Fruit fly (Drosophila melanogaster) whole organism, embryonic: ENCODE measurements around the gene CG10513.

ENCODE experiments used
- Asciz ChIP-seq: fragments of 200-800 bp; sonication (Bioruptor generic); optimal IDR thresholded peaks from 2 replicates; lab custom pipeline; 2017; ENCODE audit warnings: missing biosample characterization, mild to moderate bottlenecking, missing genetic modification characterization, missing genetic modification reagents
- CG1233 ChIP-seq: fragments of 200-800 bp; sonication (Bioruptor generic); optimal IDR thresholded peaks from 4 replicates; lab custom pipeline; 2018; ENCODE audit warnings: missing biosample characterization, mild to moderate bottlenecking, missing genetic modification characterization
- CG12659 ChIP-seq: fragments of 200-800 bp; sonication (Bioruptor generic); optimal IDR thresholded peaks from 3 replicates; lab custom pipeline; 2017; ENCODE audit warnings: mild to moderate bottlenecking, missing biosample characterization, missing genetic modification reagents, missing genetic modification characterization
- CG13287 ChIP-seq: fragments of 200-800 bp; sonication (Bioruptor generic); IDR thresholded peaks from 2 replicates; pipeline ENCODE4 v1.3.6; 2022; ENCODE audit warnings: missing biosample characterization, missing genetic modification characterization; ENCODE audit not compliant: partially characterized antibody
- CG15514 ChIP-seq: fragments of 200-800 bp; sonication (Bioruptor generic); optimal IDR thresholded peaks from 3 replicates; lab custom pipeline; 2017; ENCODE audit warnings: missing biosample characterization, missing genetic modification characterization, mild to moderate bottlenecking, moderate library complexity, missing genetic modification reagents
- CG16813 ChIP-seq: fragments of 200-800 bp; sonication (Bioruptor generic); IDR thresholded peaks from 3 replicates; pipeline ENCODE4 v1.3.6; 2022; ENCODE audit warnings: missing biosample characterization, missing genetic modification characterization; ENCODE audit not compliant: partially characterized antibody
- CG18764 ChIP-seq: fragments of 200-800 bp; sonication (Bioruptor generic); optimal IDR thresholded peaks from 3 replicates; lab custom pipeline; 2016; ENCODE audit warnings: missing biosample characterization, missing genetic modification characterization
- CG2712 ChIP-seq: fragments of 200-800 bp; optimal IDR thresholded peaks from 3 replicates; lab custom pipeline; 2019; ENCODE audit warnings: missing biosample characterization, mild to moderate bottlenecking, missing genetic modification characterization, moderate library complexity
- CG30403 ChIP-seq: fragments of 200-800 bp; sonication (Bioruptor generic); optimal IDR thresholded peaks from 3 replicates; lab custom pipeline; 2016; ENCODE audit warnings: missing biosample characterization, missing genetic modification characterization
- CG5953 ChIP-seq: fragments of 200-800 bp; sonication (Bioruptor generic); IDR thresholded peaks from 2 replicates; pipeline ENCODE4 v1.3.6; 2022; ENCODE audit warnings: missing biosample characterization, missing genetic modification characterization
- CG7271 ChIP-seq: fragments of 200-800 bp; sonication (Bioruptor generic); optimal IDR thresholded peaks from 2 replicates; lab custom pipeline; 2018; ENCODE audit warnings: missing biosample characterization, mild to moderate bottlenecking, missing genetic modification characterization, moderate library complexity
- CG7839 ChIP-seq: fragments of 200-800 bp; sonication (Bioruptor generic); optimal IDR thresholded peaks from 3 replicates; lab custom pipeline; 2018; ENCODE audit warnings: missing biosample characterization, mild to moderate bottlenecking, missing genetic modification characterization, moderate library complexity
- CG7987 ChIP-seq: fragments of 200-800 bp; sonication (Bioruptor generic); optimal IDR thresholded peaks from 2 replicates; lab custom pipeline; 2018; ENCODE audit warnings: missing biosample characterization, mild to moderate bottlenecking, missing genetic modification characterization, moderate library complexity
- CG9932 ChIP-seq: fragments of 200-800 bp; sonication (Bioruptor generic); IDR thresholded peaks from 2 replicates; pipeline ENCODE4 v1.3.6; 2022; ENCODE audit warnings: missing biosample characterization, missing genetic modification characterization
- CTCF ChIP-seq: fragments of 200-800 bp; sonication (Bioruptor generic); optimal IDR thresholded peaks from 2 replicates; lab custom pipeline; 2017; ENCODE audit warnings: missing biosample characterization, mild to moderate bottlenecking, missing genetic modification characterization, moderate library complexity
- Dfd ChIP-seq, 2 experiments: fragments of >200 bp; optimal IDR thresholded peaks; 2 replicates each; lab custom pipeline; 2017; ENCODE audit warnings: missing biosample characterization in 2 of 2, missing genetic modification characterization in 2 of 2
- ERR ChIP-seq: fragments of 200-800 bp; sonication (Bioruptor generic); optimal IDR thresholded peaks from 2 replicates; lab custom pipeline; 2016; ENCODE audit warnings: missing biosample characterization, missing genetic modification characterization
- Eip74EF ChIP-seq, 2 experiments: fragments of 200-800 bp in 1 of 2; fragments of >200 bp in 1 of 2; sonication (Bioruptor generic) in 1 of 2; optimal IDR thresholded peaks; 2 replicates each; lab custom pipeline; 2017 to 2019; ENCODE audit warnings: missing biosample characterization in 2 of 2, missing genetic modification characterization in 2 of 2, mild to moderate bottlenecking in 1 of 2, moderate library complexity in 1 of 2
- Ets65A ChIP-seq: fragments of 200-800 bp; sonication (Bioruptor generic); peaks from one replicate; lab custom pipeline; 2016; ENCODE audit warnings: missing biosample characterization, missing genetic modification characterization
- H2.0 ChIP-seq: fragments of 200-800 bp; sonication (Bioruptor generic); IDR thresholded peaks from 2 replicates; pipeline ENCODE4 v1.3.6; 2022; ENCODE audit warnings: missing biosample characterization, missing genetic modification characterization
- HmgZ ChIP-seq: fragments of 200-800 bp; sonication (Bioruptor generic); optimal IDR thresholded peaks from 2 replicates; lab custom pipeline; 2018; ENCODE audit warnings: missing biosample characterization, mild to moderate bottlenecking, missing genetic modification characterization
- Hmx ChIP-seq: fragments of 200-800 bp; sonication (Bioruptor generic); optimal IDR thresholded peaks from 2 replicates; lab custom pipeline; 2016; ENCODE audit warnings: missing biosample characterization, missing genetic modification characterization
- Max ChIP-seq: fragments of 200-800 bp; sonication (Bioruptor generic); optimal IDR thresholded peaks from 2 replicates; lab custom pipeline; 2016; ENCODE audit warnings: missing biosample characterization, mild to moderate bottlenecking, missing genetic modification characterization
- Med ChIP-seq: fragments of 200-800 bp; sonication (Bioruptor generic); peaks from one replicate; lab custom pipeline; 2016; ENCODE audit warnings: missing biosample characterization, missing genetic modification characterization, mild to moderate bottlenecking, inconsistent platforms, moderate library complexity
- Myb ChIP-seq: fragments of 200-800 bp; sonication (Bioruptor generic); optimal IDR thresholded peaks from 2 replicates; lab custom pipeline; 2016; ENCODE audit warnings: missing biosample characterization, missing genetic modification characterization
- Nf-YA ChIP-seq: fragments of 200-800 bp; sonication (Bioruptor generic); IDR thresholded peaks from 2 replicates; pipeline ENCODE4 v1.3.6; 2022; ENCODE audit warnings: missing biosample characterization, missing genetic modification characterization
- Ssrp ChIP-seq: fragments of 200-800 bp; sonication (Bioruptor generic); optimal IDR thresholded peaks from 2 replicates; lab custom pipeline; 2018; ENCODE audit warnings: missing biosample characterization, mild to moderate bottlenecking, missing genetic modification characterization, moderate library complexity
- Tbp ChIP-seq: fragments of >200 bp; optimal IDR thresholded peaks from 2 replicates; lab custom pipeline; 2018; ENCODE audit warnings: missing biosample characterization, missing genetic modification characterization
- cad ChIP-seq: fragments of >200 bp; optimal IDR thresholded peaks from 2 replicates; lab custom pipeline; 2017; ENCODE audit warnings: missing biosample characterization, missing genetic modification characterization
- cas ChIP-seq: fragments of 200-800 bp; sonication (Bioruptor generic); IDR thresholded peaks from 2 replicates; pipeline ENCODE4 v1.3.6; 2022; ENCODE audit warnings: missing biosample characterization, missing genetic modification characterization
- chif ChIP-seq, 2 experiments: fragments of 200-800 bp; sonication (Bioruptor generic); optimal IDR thresholded peaks; 3 replicates each; lab custom pipeline; 2016; ENCODE audit warnings: missing biosample characterization in 2 of 2, missing genetic modification characterization in 2 of 2
- crp ChIP-seq, 2 experiments: fragments of 200-800 bp; sonication (Bioruptor generic); optimal IDR thresholded peaks; 2 replicates in 1 of 2; 3 replicates in 1 of 2; lab custom pipeline; 2017; ENCODE audit warnings: missing biosample characterization in 2 of 2, missing genetic modification characterization in 2 of 2, mild to moderate bottlenecking in 1 of 2, moderate library complexity in 1 of 2
- h ChIP-seq: fragments of >200 bp; optimal IDR thresholded peaks from 2 replicates; lab custom pipeline; 2017
- hb ChIP-seq: fragments of 200-800 bp; sonication (Bioruptor generic); IDR thresholded peaks from 3 replicates; pipeline ENCODE4 v1.3.6; 2022; ENCODE audit warnings: missing biosample characterization, missing genetic modification characterization; ENCODE audit not compliant: partially characterized antibody
- kah ChIP-seq: fragments of 200-800 bp; sonication (Bioruptor generic); optimal IDR thresholded peaks from 2 replicates; lab custom pipeline; 2018; ENCODE audit warnings: missing biosample characterization, mild to moderate bottlenecking, missing genetic modification characterization
- knrl ChIP-seq: fragments of 200-800 bp; sonication (Bioruptor generic); IDR thresholded peaks from 3 replicates; pipeline ENCODE4 v1.3.6; 2022; ENCODE audit warnings: missing biosample characterization, missing genetic modification characterization; ENCODE audit not compliant: partially characterized antibody
- mld ChIP-seq: fragments of 200-800 bp; sonication (Bioruptor generic); IDR thresholded peaks from 3 replicates; pipeline ENCODE4 v1.3.6; 2022; ENCODE audit warnings: missing biosample characterization, missing genetic modification characterization; ENCODE audit not compliant: partially characterized antibody
- phol ChIP-seq: fragments of 200-800 bp; sonication (Bioruptor generic); optimal IDR thresholded peaks from 3 replicates; lab custom pipeline; 2018; ENCODE audit warnings: missing biosample characterization, mild to moderate bottlenecking, missing genetic modification characterization, moderate library complexity
- pzg ChIP-seq: fragments of 200-800 bp; sonication (Bioruptor generic); optimal IDR thresholded peaks from 3 replicates; lab custom pipeline; 2018; ENCODE audit warnings: missing biosample characterization, mild to moderate bottlenecking, missing genetic modification characterization, moderate library complexity
- sd ChIP-seq: fragments of 200-800 bp; sonication (Bioruptor generic); optimal IDR thresholded peaks from 3 replicates; lab custom pipeline; 2018; ENCODE audit warnings: missing biosample characterization, mild to moderate bottlenecking, missing genetic modification characterization, moderate library complexity
- slbo ChIP-seq: fragments of 200-800 bp; sonication (Bioruptor generic); IDR thresholded peaks from 2 replicates; pipeline ENCODE4 v1.3.6; 2022; ENCODE audit warnings: missing biosample characterization, missing genetic modification characterization
- unpg ChIP-seq: fragments of 200-800 bp; sonication (Bioruptor generic); optimal IDR thresholded peaks from 3 replicates; lab custom pipeline; 2018; ENCODE audit warnings: missing biosample characterization, mild to moderate bottlenecking, missing genetic modification characterization, moderate library complexity
- zfh2 ChIP-seq: fragments of 200-800 bp; sonication (Bioruptor generic); optimal IDR thresholded peaks from 2 replicates; lab custom pipeline; 2016; ENCODE audit warnings: missing biosample characterization, missing genetic modification characterization

Gene CG10513

dm6 chr3R:25273537-25273936 is 3.5 kb downstream of the CG10513 start, which contains the start of gene CG11878:
TSS of gene CG11878 (plus strand) at chr3R:25273837.
- TF ChIP-seq phol (tag; lab: Kevin White, UChicago) (no peak), chif (GFP tag; optimal IDR thresholded peaks at IDR 0.05; lab: Kevin White, UChicago) (no peak), cad (GFP tag; lab: Kevin White, UChicago) (no peak), h (lab: Kevin White, UChicago) (no peak), Ets65A (GFP tag; lab: Kevin White, UChicago) (no peak), Nf-YA (no peak), CG18764 (GFP tag; lab: Kevin White, UChicago) (no peak)
- TF ChIP-seq, all 482 proteins: peak for 0

DNA sequence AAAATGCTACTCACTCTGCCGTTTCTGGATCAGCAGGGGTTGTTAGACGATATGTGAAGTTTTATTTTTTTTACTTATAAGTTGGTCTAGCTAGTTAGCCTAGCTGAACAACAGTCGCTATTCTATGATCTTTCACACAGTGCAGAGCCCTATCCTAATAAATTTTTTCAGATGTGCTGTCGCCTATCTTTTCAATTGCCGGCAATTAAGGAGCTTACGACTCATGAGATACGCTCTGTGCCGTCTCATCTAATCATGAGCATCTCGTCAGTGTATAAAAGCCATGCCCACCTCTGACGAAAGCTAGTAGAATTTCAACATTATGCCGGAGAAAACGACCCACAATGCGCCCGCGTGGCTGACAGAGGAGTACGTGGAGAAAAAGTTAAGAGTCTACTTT is 7.1 kb downstream of the CG10513 start, which contains the start of the genes CG11889 and CG11891:
TSS of gene CG11889 (plus strand) at position 301 of the 400 bp plus-strand sequence.
TSS of gene CG11891 (plus strand) at position 301 of the 400 bp plus-strand sequence.
- TF ChIP-seq Asciz (GFP tag; lab: Kevin White, UChicago) (no peak), Med (GFP tag; lab: Kevin White, UChicago) (peak; percentile 12)
- TF ChIP-seq, all 482 proteins: peak for 1

- TF ChIP-seq CG30403 (GFP tag; lab: Kevin White, UChicago) (no peak), CG7839 (tag; lab: Kevin White, UChicago) (no peak), Ets65A (GFP tag; lab: Kevin White, UChicago) (peak; percentile 92), CG1233 (GFP tag; lab: Kevin White, UChicago) (no peak), sd (tag; lab: Kevin White, UChicago) (no peak), H2.0 (GFP tag; lab: Robert Waterston, UW) (no peak)
- TF ChIP-seq, all 482 proteins: peak for 1
Measured at dm6 chr3R:25266751-25267150, 10.3 kb downstream of the CG10513 start.

- TF ChIP-seq kah (peak; percentile 44), Ssrp (tag; lab: Kevin White, UChicago) (no peak), Hmx (GFP tag; lab: Kevin White, UChicago) (no peak), Max (peak; percentile 97), crp (GFP tag; optimal IDR thresholded peaks at IDR 0.05; lab: Kevin White, UChicago) (peak in 1 of 2 experiments; percentile 63), unpg (no peak), pzg (GFP tag; lab: Kevin White, UChicago) (peak; percentile 98), hb (GFP tag; lab: Robert Waterston, UW) (peak; percentile 93), CG5953 (GFP tag; lab: Robert Waterston, UW) (no peak), Dfd (GFP tag; optimal IDR thresholded peaks at IDR 0.05; lab: Kevin White, UChicago) (peak in 1 of 2 experiments; percentile 79), mld (GFP tag; lab: Robert Waterston, UW) (peak; percentile 91), CG7987 (GFP tag; lab: Kevin White, UChicago) (peak; percentile 49), CG16813 (GFP tag; lab: Robert Waterston, UW) (peak; percentile 94), phol (tag; lab: Kevin White, UChicago) (peak; percentile 69), CG12659 (GFP tag; lab: Kevin White, UChicago) (peak; percentile 64), CG7271 (tag; lab: Kevin White, UChicago) (peak; percentile 39), HmgZ (tag; lab: Kevin White, UChicago) (peak; percentile 86), Eip74EF (GFP tag; optimal IDR thresholded peaks at IDR 0.05; lab: Kevin White, UChicago) (peak in 1 of 2 experiments; percentile 59), CG9932 (GFP tag; lab: Robert Waterston, UW) (peak; percentile 49; the same call in 1 of the 2 replicates), CG2712 (tag; lab: Kevin White, UChicago) (peak; percentile 48), slbo (GFP tag; lab: Robert Waterston, UW) (peak; percentile 43; the same call in 1 of the 2 replicates), CG13287 (GFP tag; lab: Robert Waterston, UW) (peak; percentile 99), Tbp (GFP tag; lab: Kevin White, UChicago) (peak; percentile 12), zfh2 (GFP tag; lab: Kevin White, UChicago) (peak; percentile 27), cas (GFP tag; lab: Robert Waterston, UW) (0 out of 2 replicates have a peak, but pooled peaks have one; percentile 13), Myb (GFP tag; lab: Kevin White, UChicago) (peak; percentile 60), CTCF (GFP tag; lab: Kevin White, UChicago) (peak; percentile 10), ERR (GFP tag; lab: Kevin White, UChicago) (peak; percentile 35), CG15514 (GFP tag; lab: Kevin White, UChicago) (peak; percentile 83), knrl (GFP tag; lab: Robert Waterston, UW) (peak; percentile 95)
Measured at dm6 chr3R:25265589-25266201, 11.3 kb downstream of the CG10513 start, which contains the start of the genes GlnRS and RIOK2. TSS of gene GlnRS (minus strand) at chr3R:25265721. TSS of gene RIOK2 (plus strand) at chr3R:25265844.
